Fruit fly (Drosophila melanogaster) whole organism, embryonic: ENCODE data around the gene CG34260.

Experiments
- Atf-2 ChIP-seq: fragments of 200-800 bp; sonication (Bioruptor generic); optimal IDR thresholded peaks from 2 replicates; lab custom pipeline; 2016; ENCODE audit warnings: missing biosample characterization, missing genetic modification characterization
- Bdp1 ChIP-seq: fragments of 200-800 bp; sonication (Bioruptor generic); optimal IDR thresholded peaks from 3 replicates; lab custom pipeline; 2016; ENCODE audit warnings: missing biosample characterization, missing genetic modification characterization
- Bgb ChIP-seq: fragments of 200-800 bp; sonication (Bioruptor generic); IDR thresholded peaks from 2 replicates; pipeline ENCODE4 v1.3.6; 2022; ENCODE audit warnings: missing biosample characterization, missing genetic modification characterization; ENCODE audit not compliant: partially characterized antibody
- CG10321 ChIP-seq: fragments of 200-800 bp; sonication (Bioruptor generic); IDR thresholded peaks from 2 replicates; pipeline ENCODE4 v1.3.6; 2022; ENCODE audit warnings: missing biosample characterization, missing genetic modification characterization
- CG11723 ChIP-seq: fragments of 200-800 bp; sonication (Bioruptor generic); optimal IDR thresholded peaks from 2 replicates; lab custom pipeline; 2017; ENCODE audit warnings: missing biosample characterization, mild to moderate bottlenecking, missing genetic modification characterization
- CG13123 ChIP-seq: fragments of 200-800 bp; sonication (Bioruptor generic); optimal IDR thresholded peaks from 2 replicates; lab custom pipeline; 2016; ENCODE audit warnings: missing biosample characterization, missing genetic modification characterization
- CG14667 ChIP-seq: fragments of 200-800 bp; sonication (Bioruptor generic); IDR thresholded peaks from 2 replicates; pipeline ENCODE4 v1.3.6; 2022; ENCODE audit warnings: missing biosample characterization, missing genetic modification characterization
- CG14965 ChIP-seq: fragments of 200-800 bp; sonication (Bioruptor generic); optimal IDR thresholded peaks from 2 replicates; lab custom pipeline; 2016; ENCODE audit warnings: missing biosample characterization, missing genetic modification characterization, borderline replicate concordance
- CG1529 ChIP-seq: fragments of 200-800 bp; sonication (Bioruptor generic); optimal IDR thresholded peaks from 3 replicates; lab custom pipeline; 2018; ENCODE audit warnings: missing biosample characterization, missing genetic modification characterization
- CG17912 ChIP-seq: fragments of 200-800 bp; sonication (Bioruptor generic); optimal IDR thresholded peaks from 2 replicates; lab custom pipeline; 2018; ENCODE audit warnings: missing biosample characterization, mild to moderate bottlenecking, missing genetic modification characterization
- CG18011 ChIP-seq: fragments of 200-800 bp; sonication (Bioruptor generic); optimal IDR thresholded peaks from 2 replicates; lab custom pipeline; 2017; ENCODE audit warnings: missing biosample characterization, missing genetic modification characterization, mild to moderate bottlenecking, moderate library complexity, missing genotype
- CG2202 ChIP-seq: fragments of 200-800 bp; sonication (Bioruptor generic); optimal IDR thresholded peaks from 2 replicates; lab custom pipeline; 2018; ENCODE audit warnings: missing biosample characterization, mild to moderate bottlenecking, missing genetic modification characterization
- CG31365 ChIP-seq: fragments of 200-800 bp; sonication (Bioruptor generic); optimal IDR thresholded peaks from 2 replicates; lab custom pipeline; 2018; ENCODE audit warnings: missing biosample characterization, mild to moderate bottlenecking, missing genetic modification characterization
- CG34224 ChIP-seq: fragments of 200-800 bp; sonication (Bioruptor generic); IDR thresholded peaks from 3 replicates; pipeline ENCODE4 v1.3.6; 2022; ENCODE audit warnings: missing biosample characterization, missing genetic modification characterization; ENCODE audit not compliant: partially characterized antibody
- CG4282 ChIP-seq: fragments of 200-800 bp; sonication (Bioruptor generic); optimal IDR thresholded peaks from 2 replicates; lab custom pipeline; 2016; ENCODE audit warnings: missing biosample characterization, missing genetic modification characterization
- CG7372 ChIP-seq: fragments of 200-800 bp; sonication (Bioruptor generic); IDR thresholded peaks from 2 replicates; pipeline ENCODE4 v1.3.6; 2022; ENCODE audit warnings: missing biosample characterization, missing genetic modification characterization
- CG7745 ChIP-seq: fragments of 200-800 bp; sonication (Bioruptor generic); optimal IDR thresholded peaks from 2 replicates; lab custom pipeline; 2018; ENCODE audit warnings: missing biosample characterization, mild to moderate bottlenecking, missing genetic modification characterization, moderate library complexity
- CG9817 ChIP-seq: fragments of 200-800 bp; sonication (Bioruptor generic); optimal IDR thresholded peaks from 2 replicates; lab custom pipeline; 2018; ENCODE audit warnings: missing biosample characterization, mild to moderate bottlenecking, missing genetic modification characterization, moderate library complexity
- CHES-1-like ChIP-seq: fragments of 200-800 bp; sonication (Bioruptor generic); optimal IDR thresholded peaks from 2 replicates; lab custom pipeline; 2016; ENCODE audit warnings: missing biosample characterization, missing genetic modification characterization
- CrebB ChIP-seq: fragments of 200-800 bp; sonication (Bioruptor generic); optimal IDR thresholded peaks from 3 replicates; lab custom pipeline; 2018; ENCODE audit warnings: missing biosample characterization, mild to moderate bottlenecking, missing genetic modification characterization
- D19A ChIP-seq: fragments of 200-800 bp; optimal IDR thresholded peaks from 3 replicates; lab custom pipeline; 2019; ENCODE audit warnings: missing biosample characterization, mild to moderate bottlenecking, missing genetic modification characterization, moderate library complexity
- Dad ChIP-seq: fragments of 200-800 bp; sonication (Bioruptor generic); optimal IDR thresholded peaks from 3 replicates; lab custom pipeline; 2016; ENCODE audit warnings: missing biosample characterization, missing genetic modification characterization
- E2f1 ChIP-seq: fragments of 200-800 bp; sonication (Bioruptor generic); IDR thresholded peaks from 2 replicates; pipeline ENCODE4 v1.3.6; 2022; ENCODE audit warnings: missing biosample characterization, missing genetic modification characterization
- ERR ChIP-seq: fragments of 200-800 bp; sonication (Bioruptor generic); optimal IDR thresholded peaks from 2 replicates; lab custom pipeline; 2016; ENCODE audit warnings: missing biosample characterization, missing genetic modification characterization
- Ets97D ChIP-seq: fragments of 200-800 bp; sonication (Bioruptor generic); optimal IDR thresholded peaks from 3 replicates; lab custom pipeline; 2016; ENCODE audit warnings: missing biosample characterization, missing genetic modification characterization
- Mes4 ChIP-seq: fragments of 200-800 bp; sonication (Bioruptor generic); optimal IDR thresholded peaks from 2 replicates; lab custom pipeline; 2016; ENCODE audit warnings: missing biosample characterization, missing genetic modification characterization
- NFAT ChIP-seq: fragments of 200-800 bp; sonication (Bioruptor generic); IDR thresholded peaks from 2 replicates; pipeline ENCODE4 v1.3.6; 2022; ENCODE audit warnings: missing biosample characterization, missing genetic modification characterization
- Rx ChIP-seq: fragments of 200-800 bp; sonication (Bioruptor generic); IDR thresholded peaks from 2 replicates; pipeline ENCODE4 v1.3.6; 2022; ENCODE audit warnings: missing biosample characterization, missing genetic modification characterization
- Six4 ChIP-seq: fragments of 200-800 bp; sonication (Bioruptor generic); optimal IDR thresholded peaks from 2 replicates; lab custom pipeline; 2016; ENCODE audit warnings: missing biosample characterization, missing genetic modification characterization
- Sry-δ ChIP-seq: fragments of 200-800 bp; sonication (Bioruptor generic); optimal IDR thresholded peaks from 2 replicates; lab custom pipeline; 2016; ENCODE audit warnings: missing biosample characterization, missing genetic modification characterization
- cato ChIP-seq: fragments of 200-800 bp; sonication (Bioruptor generic); optimal IDR thresholded peaks from 2 replicates; lab custom pipeline; 2016; ENCODE audit warnings: missing biosample characterization, missing genetic modification characterization, borderline replicate concordance
- cg ChIP-seq: fragments of 200-800 bp; sonication (Bioruptor generic); optimal IDR thresholded peaks from 3 replicates; lab custom pipeline; 2019; ENCODE audit warnings: missing biosample characterization, mild to moderate bottlenecking, missing genetic modification characterization, moderate library complexity
- chif ChIP-seq, 2 experiments: fragments of 200-800 bp; sonication (Bioruptor generic); optimal IDR thresholded peaks; 3 replicates each; lab custom pipeline; 2016; ENCODE audit warnings: missing biosample characterization in 2 of 2, missing genetic modification characterization in 2 of 2
- da ChIP-seq: fragments of 200-800 bp; sonication (Bioruptor generic); optimal IDR thresholded peaks from 2 replicates; lab custom pipeline; 2016; ENCODE audit warnings: missing biosample characterization, missing genetic modification characterization
- danr ChIP-seq: fragments of 200-800 bp; sonication (Bioruptor generic); IDR thresholded peaks from 2 replicates; pipeline ENCODE4 v1.3.6; 2022; ENCODE audit warnings: missing biosample characterization, missing genetic modification characterization
- dmrt11E ChIP-seq: fragments of 200-800 bp; sonication (Bioruptor generic); optimal IDR thresholded peaks from 3 replicates; lab custom pipeline; 2018; ENCODE audit warnings: missing biosample characterization, mild to moderate bottlenecking, missing genetic modification characterization, moderate library complexity
- eve ChIP-seq, 2 experiments: fragments of >200 bp; optimal IDR thresholded peaks; 2 replicates each; lab custom pipeline; 2017; ENCODE audit warnings: missing biosample characterization in 2 of 2, missing genetic modification characterization in 2 of 2
- gsb-n ChIP-seq: fragments of 200-800 bp; sonication (Bioruptor generic); optimal IDR thresholded peaks from 3 replicates; lab custom pipeline; 2018; ENCODE audit warnings: missing biosample characterization, mild to moderate bottlenecking, missing genetic modification characterization
- klu ChIP-seq: fragments of 200-800 bp; sonication (Bioruptor generic); IDR thresholded peaks from 2 replicates; pipeline ENCODE4 v1.3.6; 2022; ENCODE audit warnings: missing biosample characterization, missing genetic modification characterization
- knrl ChIP-seq: fragments of 200-800 bp; sonication (Bioruptor generic); IDR thresholded peaks from 3 replicates; pipeline ENCODE4 v1.3.6; 2022; ENCODE audit warnings: missing biosample characterization, missing genetic modification characterization; ENCODE audit not compliant: partially characterized antibody
- psq ChIP-seq: fragments of 200-800 bp; sonication (Bioruptor generic); optimal IDR thresholded peaks from 2 replicates; lab custom pipeline; 2017; ENCODE audit warnings: missing biosample characterization, missing genetic modification characterization
- run ChIP-seq: fragments of 200-800 bp; sonication (Bioruptor generic); optimal IDR thresholded peaks from 3 replicates; lab custom pipeline; 2018; ENCODE audit warnings: missing biosample characterization, mild to moderate bottlenecking, missing genetic modification characterization
- sd ChIP-seq: fragments of 200-800 bp; sonication (Bioruptor generic); optimal IDR thresholded peaks from 3 replicates; lab custom pipeline; 2018; ENCODE audit warnings: missing biosample characterization, mild to moderate bottlenecking, missing genetic modification characterization, moderate library complexity
- sens ChIP-seq: fragments of 200-800 bp; sonication (Bioruptor generic); peaks from one replicate; lab custom pipeline; 2016; ENCODE audit warnings: missing biosample characterization, missing genetic modification characterization
- sna ChIP-seq: fragments of 200-800 bp; sonication (Bioruptor generic); IDR thresholded peaks from 2 replicates; pipeline ENCODE4 v1.3.6; 2022; ENCODE audit warnings: missing biosample characterization, missing genetic modification characterization; ENCODE audit not compliant: partially characterized antibody
- ssp ChIP-seq: fragments of 200-800 bp; sonication (Bioruptor generic); IDR thresholded peaks from 2 replicates; pipeline ENCODE4 v1.3.6; 2022; ENCODE audit warnings: missing biosample characterization, missing genetic modification characterization
- tll ChIP-seq, 2 experiments: fragments of 200-800 bp in 1 of 2; fragments of >200 bp in 1 of 2; sonication (Bioruptor generic) in 1 of 2; optimal IDR thresholded peaks; 2 replicates each; lab custom pipeline; 2017 to 2019; ENCODE audit warnings: missing biosample characterization in 2 of 2, missing genetic modification characterization in 2 of 2, mild to moderate bottlenecking in 1 of 2, moderate library complexity in 1 of 2
- trem ChIP-seq: fragments of 200-800 bp; optimal IDR thresholded peaks from 3 replicates; lab custom pipeline; 2019; ENCODE audit warnings: missing biosample characterization, mild to moderate bottlenecking, missing genetic modification characterization, moderate library complexity
- z ChIP-seq: fragments of 200-800 bp; sonication (Bioruptor generic); IDR thresholded peaks from 3 replicates; pipeline ENCODE4 v1.3.6; 2022; ENCODE audit warnings: missing biosample characterization, missing genetic modification characterization
- zf30C ChIP-seq: fragments of 200-800 bp; sonication (Bioruptor generic); optimal IDR thresholded peaks from 3 replicates; lab custom pipeline; 2018; ENCODE audit warnings: missing biosample characterization, mild to moderate bottlenecking, missing genetic modification characterization

CG34260 gene

dm6 chr3L:20710475-20711177 is 3.3 kb upstream of the CG34260 start (continued):
- TF ChIP-seq tll (GFP tag; optimal IDR thresholded peaks at IDR 0.05; lab: Kevin White, UChicago) (no peak), Six4 (GFP tag; lab: Kevin White, UChicago) (peak; percentile 4), sna (GFP tag; lab: Robert Waterston, UW) (no peak), ERR (GFP tag; lab: Kevin White, UChicago) (no peak), ssp (GFP tag; lab: Robert Waterston, UW) (no peak), Ets97D (GFP tag; lab: Kevin White, UChicago) (no peak), chif (GFP tag; optimal IDR thresholded peaks at IDR 0.05; lab: Kevin White, UChicago) (no peak), zf30C (GFP tag; lab: Kevin White, UChicago) (no peak), z (GFP tag; lab: Robert Waterston, UW) (no peak), eve (GFP tag; optimal IDR thresholded peaks at IDR 0.05; lab: Kevin White, UChicago) (peak in 1 of 2 experiments; percentile 64), Mes4 (GFP tag; lab: Kevin White, UChicago) (no peak), CG4282 (GFP tag; lab: Kevin White, UChicago) (no peak), cato (GFP tag; lab: Kevin White, UChicago) (no peak), klu (GFP tag; lab: Robert Waterston, UW) (no peak), Atf-2 (GFP tag; lab: Kevin White, UChicago) (no peak), CG11723 (GFP tag; lab: Kevin White, UChicago) (no peak), CG17912 (no peak), CG13123 (GFP tag; lab: Kevin White, UChicago) (no peak), CG14667 (GFP tag; lab: Robert Waterston, UW) (no peak), CG7372 (no peak), CG1529 (no peak), run (no peak), danr (GFP tag; lab: Robert Waterston, UW) (no peak), CG31365 (tag; lab: Kevin White, UChicago) (no peak), gsb-n (tag; lab: Kevin White, UChicago) (peak; percentile 64), knrl (GFP tag; lab: Robert Waterston, UW) (no peak), CrebB (tag; lab: Kevin White, UChicago) (no peak), CG34224 (GFP tag; lab: Robert Waterston, UW) (no peak), CG7745 (tag; lab: Kevin White, UChicago) (no peak), psq (GFP tag; lab: Kevin White, UChicago) (peak; percentile 14), CG9817 (tag; lab: Kevin White, UChicago) (no peak), Bdp1 (no peak), da (GFP tag; lab: Kevin White, UChicago) (no peak), NFAT (GFP tag; lab: Robert Waterston, UW) (no peak), trem (peak; percentile 23), Rx (no peak), CG10321 (GFP tag; lab: Robert Waterston, UW) (no peak), cg (no peak), Sry-δ (GFP tag; lab: Kevin White, UChicago) (no peak), CG18011 (GFP tag; lab: Kevin White, UChicago) (no peak), CG14965 (GFP tag; lab: Kevin White, UChicago) (no peak), sd (peak; percentile 53), D19A (peak; percentile 51), dmrt11E (tag; lab: Kevin White, UChicago) (peak; percentile 47), Bgb (no peak), Dad (GFP tag; lab: Kevin White, UChicago) (no peak), CHES-1-like (no peak), E2f1 (GFP tag; lab: Robert Waterston, UW) (0 out of 2 replicates have a peak, but pooled peaks have one; percentile 37), sens (GFP tag; lab: Kevin White, UChicago) (peak; percentile 81), CG2202 (no peak)
